Fruit fly (Drosophila melanogaster): ENCODE results near the gene CG10445.

CG10445 gene

DNA sequence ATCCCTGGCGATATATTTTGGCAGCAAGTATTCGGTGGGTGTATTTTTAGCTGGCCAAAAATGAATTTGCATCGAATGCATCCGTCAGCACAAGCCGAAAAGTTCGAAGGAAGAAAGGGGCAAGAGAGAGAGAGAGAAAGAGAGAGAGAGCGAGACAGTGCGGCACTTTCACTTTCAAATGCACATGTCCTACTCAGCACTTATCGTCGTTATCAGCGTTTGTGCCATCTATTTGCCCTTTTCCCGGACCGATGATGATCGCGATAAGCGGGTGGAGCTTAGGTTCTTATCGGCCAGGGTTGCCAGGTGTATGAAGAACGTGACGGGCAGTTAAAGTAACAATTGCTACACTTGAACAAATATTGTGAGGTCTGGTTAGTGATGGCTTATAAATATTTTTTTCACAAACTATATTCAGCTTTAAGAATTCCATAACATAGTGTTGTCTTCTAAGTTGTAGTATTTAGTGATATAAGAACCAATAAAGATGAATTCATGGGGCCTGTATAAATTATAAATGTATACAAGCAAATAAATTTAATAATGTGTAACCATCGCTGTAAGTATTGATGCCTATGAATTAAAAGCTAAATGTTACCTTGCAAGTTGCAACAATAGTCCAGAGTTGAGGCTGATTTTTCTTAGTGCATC, 24.7 kb upstream of the CG10445 start:
- no peak for TF ChIP-seq noc (tag; optimal IDR thresholded peaks at IDR 0.05)

DNA sequence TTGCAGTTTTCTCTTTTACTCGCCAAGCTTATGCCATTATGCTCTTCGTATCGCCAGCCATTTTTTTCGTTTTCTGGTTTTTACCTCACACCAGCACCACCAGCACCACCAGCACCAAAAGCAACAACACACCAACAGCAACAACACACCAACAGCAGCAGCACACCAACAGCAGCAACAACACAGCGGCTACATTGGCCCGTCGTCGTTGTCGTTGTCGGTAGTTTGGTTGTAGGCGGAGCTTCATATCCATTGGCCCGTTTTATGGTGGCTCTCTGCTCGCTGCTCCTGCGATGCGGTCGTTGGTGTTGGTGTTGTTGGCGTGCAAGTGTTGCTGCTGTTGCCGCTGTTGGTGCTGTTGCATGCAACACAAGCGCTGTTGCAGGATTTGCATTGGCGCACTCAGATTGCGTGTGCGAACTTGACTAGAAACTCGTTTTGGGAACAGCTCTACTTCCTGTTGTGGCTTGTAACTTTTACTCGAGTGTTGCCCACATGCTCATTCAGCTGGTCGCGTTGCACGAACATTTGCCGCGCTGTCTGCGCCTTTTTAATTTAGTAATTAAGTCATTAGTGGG, 16.8 kb upstream of the CG10445 start:
- no peak for TF ChIP-seq noc (tag; optimal IDR thresholded peaks at IDR 0.05)

dm6 chr3R:7926354-7926753, 6.3 kb upstream of the CG10445 start:
- no peak for TF ChIP-seq noc (tag; optimal IDR thresholded peaks at IDR 0.05)

DNA sequence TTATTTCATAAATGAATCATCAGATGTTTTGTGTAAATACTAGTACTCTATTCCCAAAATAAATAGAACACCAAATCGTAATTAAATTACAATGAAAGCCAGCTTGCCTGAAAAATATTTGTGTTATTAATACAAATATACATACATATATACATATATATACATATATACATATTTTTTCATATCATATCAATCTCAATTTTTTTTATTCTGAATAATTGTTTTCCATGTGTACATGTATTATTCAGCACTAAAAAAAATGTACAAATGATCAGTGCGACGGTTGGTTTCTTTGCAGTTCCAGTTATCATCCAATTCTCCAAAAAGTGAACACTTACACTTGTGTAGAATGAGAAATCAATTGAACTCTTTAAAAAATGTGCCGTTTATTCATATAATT, 6.5 kb downstream of the CG10445 start, which contains the start of gene kipf:
Gene kipf, plus strand, starts transcription at position 301 of the 400 bp plus-strand sequence.
- no peak for TF ChIP-seq noc (tag; optimal IDR thresholded peaks at IDR 0.05)

dm6 chr3R:7913139-7913538, 7.0 kb downstream of the CG10445 start, which contains the start of gene Rfk:
TSS of gene Rfk (minus strand) at chr3R:7913290.
- TF ChIP-seq noc (tag; optimal IDR thresholded peaks at IDR 0.05) = peak; percentile 47

dm6 chr3R:7911482-7911881, 8.6 kb downstream of the CG10445 start, which contains the start of gene Prat:
TSS of gene Prat (minus strand) at chr3R:7911779.
- no peak for TF ChIP-seq noc (tag; optimal IDR thresholded peaks at IDR 0.05)

DNA sequence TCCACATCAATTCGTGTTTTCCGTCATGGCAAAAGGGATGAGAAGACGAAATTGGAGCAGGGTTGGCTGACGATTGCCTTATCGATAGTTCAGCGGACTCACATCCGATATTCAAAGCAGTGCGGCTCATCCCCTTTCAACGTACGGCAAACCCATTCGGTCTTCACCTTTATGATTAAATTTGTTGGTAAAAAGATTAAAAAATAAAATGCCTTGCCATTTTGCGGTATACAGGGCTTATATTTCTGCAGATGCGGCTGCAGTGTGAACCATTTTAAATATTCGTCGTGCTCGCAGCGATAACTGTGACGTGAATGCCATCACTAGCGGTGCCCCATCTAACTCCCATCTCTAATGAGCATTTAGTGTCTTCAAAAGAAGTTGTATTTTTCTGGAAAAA, 12.8 kb downstream of the CG10445 start, which contains the start of the genes Taf7 and EMC1:
Gene Taf7, plus strand, starts transcription at position 23 of the 400 bp plus-strand sequence.
Gene EMC1, minus strand, starts transcription at position 53 of the 400 bp plus-strand sequence.
- TF ChIP-seq noc (tag; optimal IDR thresholded peaks at IDR 0.05) = no peak

dm6 chr3R:7902313-7902872, 17.7 kb downstream of the CG10445 start, which contains the start of gene mRpS9:
TSS of gene mRpS9 (minus strand) at chr3R:7902667.
- no peak for TF ChIP-seq noc (tag; optimal IDR thresholded peaks at IDR 0.05)

dm6 chr3R:7899277-7899676, 20.8 kb downstream of the CG10445 start:
- TF ChIP-seq noc (tag; optimal IDR thresholded peaks at IDR 0.05) = no peak

- TF ChIP-seq noc (tag; optimal IDR thresholded peaks at IDR 0.05) = no peak
Measured at dm6 chr3R:7895457-7895856, 24.6 kb downstream of the CG10445 start.

DNA sequence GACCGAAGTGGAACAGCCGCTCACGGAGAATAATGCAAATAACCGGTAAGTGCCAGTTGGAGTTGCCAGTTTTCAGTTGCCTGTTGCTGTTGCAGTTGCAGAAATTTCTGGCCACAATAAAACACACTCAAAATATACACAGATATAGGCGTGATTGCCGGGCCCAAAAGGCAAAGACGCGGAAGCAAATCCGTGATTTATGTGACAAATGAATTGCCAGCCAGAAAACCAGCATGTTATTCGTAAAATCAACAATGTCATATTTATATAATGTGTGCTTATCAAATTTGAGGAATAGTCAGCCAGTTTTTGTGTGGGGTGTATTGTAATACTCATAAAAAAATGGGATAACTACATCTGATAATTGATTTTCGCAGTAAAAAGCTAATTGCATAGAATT, 25.5 kb downstream of the CG10445 start:
- TF ChIP-seq noc (tag; optimal IDR thresholded peaks at IDR 0.05) = no peak

- peak; percentile 67 for TF ChIP-seq noc (tag; optimal IDR thresholded peaks at IDR 0.05)
Measured at dm6 chr3R:7892246-7893000, 27.7 kb downstream of the CG10445 start.

- TF ChIP-seq noc (tag; optimal IDR thresholded peaks at IDR 0.05) = no peak
Measured at dm6 chr3R:7891031-7891430, 29.1 kb downstream of the CG10445 start, which contains the start of gene wtrw. TSS of gene wtrw (plus strand) at chr3R:7891331.

DNA sequence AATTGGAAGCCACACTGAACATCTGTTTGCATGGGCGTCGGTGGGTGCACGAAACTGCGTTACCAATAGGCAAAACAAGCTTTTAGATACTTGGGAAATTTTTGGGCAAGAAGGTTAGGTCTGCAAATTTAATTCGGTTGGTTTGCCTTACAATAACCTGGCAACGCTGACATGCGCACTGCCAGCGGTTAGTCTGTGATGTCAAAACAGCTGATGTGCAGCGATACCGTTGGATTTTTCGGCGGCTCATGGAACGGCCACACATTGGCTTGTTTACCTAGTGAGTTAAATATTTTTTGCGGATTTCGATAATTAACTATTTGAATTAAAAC, 33.3 kb downstream of the CG10445 start, which contains the start of gene ArgRS-m:
Gene ArgRS-m, plus strand, starts transcription at position 187 of the 332 bp plus-strand sequence.
- TF ChIP-seq noc (tag; optimal IDR thresholded peaks at IDR 0.05) = peak; percentile 48

dm6 chr3R:7886167-7886858, 33.8 kb downstream of the CG10445 start, which contains the start of gene CG17816:
TSS of gene CG17816 (minus strand) at chr3R:7886733.
- TF ChIP-seq noc (tag; optimal IDR thresholded peaks at IDR 0.05) = no peak
